Fruit fly (Drosophila melanogaster) whole organism, embryonic: Measurements from ENCODE around the gene CG15027.

Experiments used
- Antp ChIP-seq: fragments of 200-800 bp; sonication (Bioruptor generic); optimal IDR thresholded peaks from 3 replicates; lab custom pipeline; 2016; ENCODE audit warnings: missing biosample characterization, missing genetic modification characterization
- CG15601 ChIP-seq: fragments of 200-800 bp; sonication (Bioruptor generic); optimal IDR thresholded peaks from 3 replicates; lab custom pipeline; 2019; ENCODE audit warnings: missing biosample characterization, mild to moderate bottlenecking, missing genetic modification characterization, moderate library complexity
- CG17912 ChIP-seq: fragments of 200-800 bp; sonication (Bioruptor generic); optimal IDR thresholded peaks from 2 replicates; lab custom pipeline; 2018; ENCODE audit warnings: missing biosample characterization, mild to moderate bottlenecking, missing genetic modification characterization
- CG7556 ChIP-seq: fragments of 200-800 bp; sonication (Bioruptor generic); optimal IDR thresholded peaks from 2 replicates; lab custom pipeline; 2017; ENCODE audit warnings: missing biosample characterization, mild to moderate bottlenecking, missing genetic modification characterization
- Camta ChIP-seq: fragments of 200-800 bp; sonication (Bioruptor generic); optimal IDR thresholded peaks from 2 replicates; lab custom pipeline; 2016; ENCODE audit warnings: missing biosample characterization, missing genetic modification characterization
- Dfd ChIP-seq, 2 experiments: fragments of >200 bp; optimal IDR thresholded peaks; 2 replicates each; lab custom pipeline; 2017; ENCODE audit warnings: missing biosample characterization in 2 of 2, missing genetic modification characterization in 2 of 2
- Taf1 ChIP-seq: fragments of 200-800 bp; sonication (Bioruptor generic); IDR thresholded peaks from 2 replicates; pipeline ENCODE4 v1.3.6; 2022; ENCODE audit warnings: missing biosample characterization, missing genetic modification characterization
- Xrp1 ChIP-seq: fragments of 200-800 bp; sonication (Bioruptor generic); IDR thresholded peaks from 2 replicates; pipeline ENCODE4 v1.3.6; 2022; ENCODE audit warnings: missing biosample characterization, missing genetic modification characterization
- chif ChIP-seq, 2 experiments: fragments of 200-800 bp; sonication (Bioruptor generic); optimal IDR thresholded peaks; 3 replicates each; lab custom pipeline; 2016; ENCODE audit warnings: missing biosample characterization in 2 of 2, missing genetic modification characterization in 2 of 2
- pros ChIP-seq: fragments of 200-800 bp; sonication (Bioruptor generic); optimal IDR thresholded peaks from 3 replicates; lab custom pipeline; 2019; ENCODE audit warnings: missing biosample characterization, mild to moderate bottlenecking, missing genetic modification characterization, moderate library complexity
- sug ChIP-seq: fragments of 200-800 bp; optimal IDR thresholded peaks from 2 replicates; lab custom pipeline; 2019; ENCODE audit warnings: missing biosample characterization, mild to moderate bottlenecking, missing genetic modification characterization, moderate library complexity
- wor ChIP-seq: fragments of 200-800 bp; sonication (Bioruptor generic); IDR thresholded peaks from 2 replicates; pipeline ENCODE4 v1.3.6; 2022; ENCODE audit warnings: missing biosample characterization, missing genetic modification characterization

DNA sequence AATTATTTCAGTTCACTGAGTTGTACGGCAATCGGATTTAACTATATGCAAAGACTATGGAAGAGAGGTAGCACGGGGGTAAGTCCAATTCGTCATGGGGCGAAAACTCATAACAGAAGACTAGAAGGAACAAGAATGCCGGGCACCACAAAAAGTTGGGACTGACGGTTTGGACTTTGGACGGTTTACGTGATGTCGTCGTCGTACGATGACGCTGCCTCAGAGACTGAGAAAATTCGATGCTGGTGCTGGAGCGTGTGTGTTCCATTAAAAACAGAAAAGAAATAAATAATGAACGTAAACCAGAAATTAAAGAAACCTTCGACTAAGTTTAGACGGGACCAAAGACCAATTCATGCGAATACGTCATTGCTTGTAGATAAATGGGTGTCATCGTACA lies 5.7 kb downstream of the CG15027 start:
- TF ChIP-seq CG7556 (GFP tag; lab: Kevin White, UChicago): no peak
- TF ChIP-seq chif (GFP tag; optimal IDR thresholded peaks at IDR 0.05; lab: Kevin White, UChicago): no peak
- TF ChIP-seq CG17912 (GFP tag; lab: Kevin White, UChicago): no peak
- TF ChIP-seq sug (tag; lab: Kevin White, UChicago): no peak
- TF ChIP-seq Dfd (GFP tag; optimal IDR thresholded peaks at IDR 0.05; lab: Kevin White, UChicago): no peak
- no peak for TF ChIP-seq Camta
- no peak for TF ChIP-seq Taf1
- TF ChIP-seq pros: no peak
- TF ChIP-seq Antp (GFP tag; lab: Kevin White, UChicago): no peak
- no peak for TF ChIP-seq Xrp1 (GFP tag; lab: Robert Waterston, UW)
- TF ChIP-seq CG15601 (tag; lab: Kevin White, UChicago): no peak
- TF ChIP-seq wor: no peak
